Worm (Caenorhabditis elegans) whole organism, L2 larva: ENCODE results near the gene cids-1.

Experiments used
- C34F6.9 ChIP-seq: fragments of 150-350 bp; optimal IDR thresholded peaks from 2 replicates; lab custom pipeline; 2014; ENCODE audit warnings: missing biosample characterization, missing genetic modification characterization
- F13H6.1 ChIP-seq: sonication (generic microtip); optimal IDR thresholded peaks from 2 replicates; lab custom pipeline; 2016; ENCODE audit warnings: missing genetic modification characterization, missing compliant biosample characterization
- R02D3.7 ChIP-seq: fragments of 150-350 bp; optimal IDR thresholded peaks from 2 replicates; lab custom pipeline; 2014; ENCODE audit warnings: missing biosample characterization, missing genetic modification characterization
- Y55F3AM.14 ChIP-seq: fragments of 200-800 bp; sonication (Bioruptor generic); optimal IDR thresholded peaks from 2 replicates; lab custom pipeline; 2018; ENCODE audit warnings: mild to moderate bottlenecking, missing genetic modification characterization, missing compliant biosample characterization
- ZK546.5 ChIP-seq: sonication (generic microtip); optimal IDR thresholded peaks from 2 replicates; lab custom pipeline; 2017; ENCODE audit warnings: missing biosample characterization, missing genetic modification characterization
- alr-1 ChIP-seq: fragments of 150-350 bp; optimal IDR thresholded peaks from 2 replicates; lab custom pipeline; 2014; ENCODE audit warnings: missing biosample characterization, missing genetic modification characterization
- aly-2 ChIP-seq: fragments of 150-350 bp; optimal IDR thresholded peaks from 2 replicates; lab custom pipeline; 2014; ENCODE audit warnings: missing biosample characterization, missing genetic modification characterization
- ama-1 ChIP-seq: fragments of 150-350 bp; optimal IDR thresholded peaks from 2 replicates; lab custom pipeline; 2018; ENCODE audit warnings: inconsistent platforms
- blmp-1 ChIP-seq: sonication (generic microtip); optimal IDR thresholded peaks from 2 replicates; lab custom pipeline; 2017; ENCODE audit warnings: missing genetic modification characterization, mild to moderate bottlenecking, missing compliant biosample characterization, antibody characterized with exemption, moderate library complexity; ENCODE audit not compliant: insufficient read depth
- ceh-16 ChIP-seq: fragments of 150-350 bp; optimal IDR thresholded peaks from 2 replicates; lab custom pipeline; 2014; ENCODE audit warnings: missing biosample characterization, missing genetic modification characterization
- ceh-82 ChIP-seq: fragments of 150-350 bp; optimal IDR thresholded peaks from 2 replicates; lab custom pipeline; 2014; ENCODE audit warnings: missing biosample characterization, missing genetic modification characterization
- crh-2 ChIP-seq: sonication (generic microtip); optimal IDR thresholded peaks from 2 replicates; lab custom pipeline; 2017; ENCODE audit warnings: missing biosample characterization, missing genetic modification characterization
- dmd-4 ChIP-seq: sonication (generic microtip); optimal IDR thresholded peaks from 2 replicates; lab custom pipeline; 2017; ENCODE audit warnings: missing biosample characterization, missing genetic modification characterization
- egl-27 ChIP-seq: sonication (generic microtip); optimal IDR thresholded peaks from 3 replicates; lab custom pipeline; 2017; ENCODE audit warnings: missing biosample characterization, missing genetic modification reagents, missing genetic modification characterization
- elt-1 ChIP-seq: fragments of 150-350 bp; optimal IDR thresholded peaks from 2 replicates; lab custom pipeline; 2014; ENCODE audit warnings: missing biosample characterization, missing genetic modification characterization
- elt-3 ChIP-seq: sonication (generic microtip); optimal IDR thresholded peaks from 2 replicates; lab custom pipeline; 2017; ENCODE audit warnings: missing biosample characterization, missing genetic modification characterization
- fos-1 ChIP-seq: fragments of 150-350 bp; optimal IDR thresholded peaks from 2 replicates; lab custom pipeline; 2014; ENCODE audit warnings: missing biosample characterization, missing genetic modification characterization
- gmeb-1 ChIP-seq: fragments of 150-350 bp; optimal IDR thresholded peaks from 2 replicates; lab custom pipeline; 2014; ENCODE audit warnings: missing biosample characterization, missing genetic modification characterization
- lin-11 ChIP-seq: fragments of 150-350 bp; sonication (generic microtip); optimal IDR thresholded peaks from 2 replicates; lab custom pipeline; 2014; ENCODE audit warnings: missing biosample characterization, missing genetic modification characterization, inconsistent platforms, mixed read lengths
- lin-13 ChIP-seq: fragments of 150-350 bp; optimal IDR thresholded peaks from 2 replicates; lab custom pipeline; 2014; ENCODE audit warnings: missing biosample characterization, missing genetic modification reagents, missing genetic modification characterization
- lin-39 ChIP-seq: fragments of 150-350 bp; optimal IDR thresholded peaks from 2 replicates; lab custom pipeline; 2014; ENCODE audit warnings: missing biosample characterization, missing genetic modification reagents, missing genetic modification characterization
- lsy-2 ChIP-seq, 2 experiments: fragments of 150-350 bp in 1 of 2; sonication (generic microtip) in 1 of 2; optimal IDR thresholded peaks; 2 replicates each; lab custom pipeline; 2014 to 2017; ENCODE audit warnings: missing biosample characterization in 2 of 2, missing genetic modification characterization in 2 of 2
- mab-5 ChIP-seq: fragments of 150-350 bp; optimal IDR thresholded peaks from 2 replicates; lab custom pipeline; 2014; ENCODE audit warnings: missing biosample characterization, missing genetic modification characterization
- mbf-1 ChIP-seq: sonication (generic microtip); optimal IDR thresholded peaks from 2 replicates; lab custom pipeline; 2017; ENCODE audit warnings: missing biosample characterization, missing genetic modification characterization
- mdl-1 ChIP-seq, 2 experiments: fragments of 150-350 bp in 1 of 2; sonication (generic microtip) in 1 of 2; optimal IDR thresholded peaks; 2 replicates each; lab custom pipeline; 2017; ENCODE audit warnings: missing biosample characterization in 2 of 2, missing genetic modification characterization in 2 of 2
- nhr-10 ChIP-seq: sonication (generic microtip); optimal IDR thresholded peaks from 2 replicates; lab custom pipeline; 2017; ENCODE audit warnings: missing biosample characterization, missing genetic modification characterization
- nhr-11 ChIP-seq: fragments of 150-350 bp; optimal IDR thresholded peaks from 2 replicates; lab custom pipeline; 2014; ENCODE audit warnings: missing biosample characterization, missing genetic modification characterization
- nhr-12 ChIP-seq: fragments of 150-350 bp; optimal IDR thresholded peaks from 2 replicates; lab custom pipeline; 2014; ENCODE audit warnings: missing biosample characterization, missing genetic modification characterization
- nhr-129 ChIP-seq: fragments of 150-350 bp; optimal IDR thresholded peaks from 2 replicates; lab custom pipeline; 2014; ENCODE audit warnings: missing biosample characterization, missing genetic modification characterization
- nhr-21 ChIP-seq: fragments of 150-350 bp; optimal IDR thresholded peaks from 2 replicates; lab custom pipeline; 2014; ENCODE audit warnings: missing biosample characterization, missing genetic modification characterization
- nhr-23 ChIP-seq: fragments of 150-350 bp; optimal IDR thresholded peaks from 2 replicates; lab custom pipeline; 2014; ENCODE audit warnings: missing biosample characterization, missing genetic modification reagents, missing genetic modification characterization
- nhr-237 ChIP-seq: fragments of 150-350 bp; optimal IDR thresholded peaks from 2 replicates; lab custom pipeline; 2014; ENCODE audit warnings: missing biosample characterization, missing genetic modification characterization
- nhr-25 ChIP-seq: fragments of 150-350 bp; sonication (generic microtip); optimal IDR thresholded peaks from 3 replicates; lab custom pipeline; 2014; ENCODE audit warnings: missing biosample characterization, missing genetic modification characterization
- nhr-6 ChIP-seq: fragments of 150-350 bp; optimal IDR thresholded peaks from 2 replicates; lab custom pipeline; 2014; ENCODE audit warnings: missing biosample characterization, missing genetic modification characterization
- nhr-77 ChIP-seq: fragments of 150-350 bp; optimal IDR thresholded peaks from 2 replicates; lab custom pipeline; 2014; ENCODE audit warnings: missing biosample characterization, missing genetic modification characterization
- peb-1 ChIP-seq: fragments of 150-350 bp; optimal IDR thresholded peaks from 2 replicates; lab custom pipeline; 2014; ENCODE audit warnings: missing biosample characterization, missing genetic modification characterization
- sem-4 ChIP-seq: fragments of 150-350 bp; optimal IDR thresholded peaks from 2 replicates; lab custom pipeline; 2014; ENCODE audit warnings: missing biosample characterization, missing genetic modification reagents, missing genetic modification characterization
- skn-1 ChIP-seq: sonication (generic microtip); optimal IDR thresholded peaks from 2 replicates; lab custom pipeline; 2017; ENCODE audit warnings: missing biosample characterization, missing genetic modification characterization
- sma-3 ChIP-seq: sonication (generic microtip); optimal IDR thresholded peaks from 2 replicates; lab custom pipeline; 2016; ENCODE audit warnings: missing genetic modification reagents, missing genetic modification characterization, missing compliant biosample characterization
- sma-9 ChIP-seq, 2 experiments: fragments of 150-350 bp in 1 of 2; sonication (generic microtip) in 1 of 2; optimal IDR thresholded peaks; 2 replicates each; lab custom pipeline; 2014 to 2016; ENCODE audit warnings: missing genetic modification characterization in 2 of 2, mild to moderate bottlenecking in 1 of 2, missing biosample characterization in 1 of 2, missing compliant biosample characterization in 1 of 2, missing genetic modification reagents in 1 of 2, moderate library complexity in 1 of 2
- snpc-4 ChIP-seq: fragments of 150-350 bp; optimal IDR thresholded peaks from 2 replicates; lab custom pipeline; 2014; ENCODE audit warnings: missing biosample characterization, missing genetic modification characterization
- unc-39 ChIP-seq: fragments of 150-350 bp; optimal IDR thresholded peaks from 2 replicates; lab custom pipeline; 2014; ENCODE audit warnings: missing biosample characterization, missing genetic modification characterization
- unc-55 ChIP-seq: fragments of 150-350 bp; sonication (generic microtip); optimal IDR thresholded peaks from 3 replicates; lab custom pipeline; 2014; ENCODE audit warnings: missing biosample characterization, missing genetic modification reagents, missing genetic modification characterization
- unc-62 ChIP-seq: fragments of 150-350 bp; optimal IDR thresholded peaks from 2 replicates; lab custom pipeline; 2014; ENCODE audit warnings: missing biosample characterization, missing genetic modification reagents, missing genetic modification characterization
- zag-1 ChIP-seq: fragments of 150-350 bp; optimal IDR thresholded peaks from 2 replicates; lab custom pipeline; 2014; ENCODE audit warnings: missing biosample characterization, missing genetic modification characterization
- ztf-1 ChIP-seq: fragments of 200-800 bp; sonication (Bioruptor generic); conservative IDR thresholded peaks from 2 replicates; pipeline ENCODE4 v1.3.6; 2022; ENCODE audit warnings: missing genetic modification characterization, missing compliant biosample characterization
- ztf-11 ChIP-seq: sonication (generic microtip); optimal IDR thresholded peaks from 2 replicates; lab custom pipeline; 2017; ENCODE audit warnings: missing biosample characterization, missing genetic modification characterization
- ztf-4 ChIP-seq: fragments of 150-350 bp; optimal IDR thresholded peaks from 2 replicates; lab custom pipeline; 2014; ENCODE audit warnings: missing biosample characterization, missing genetic modification characterization

The cids-1 gene

DNA sequence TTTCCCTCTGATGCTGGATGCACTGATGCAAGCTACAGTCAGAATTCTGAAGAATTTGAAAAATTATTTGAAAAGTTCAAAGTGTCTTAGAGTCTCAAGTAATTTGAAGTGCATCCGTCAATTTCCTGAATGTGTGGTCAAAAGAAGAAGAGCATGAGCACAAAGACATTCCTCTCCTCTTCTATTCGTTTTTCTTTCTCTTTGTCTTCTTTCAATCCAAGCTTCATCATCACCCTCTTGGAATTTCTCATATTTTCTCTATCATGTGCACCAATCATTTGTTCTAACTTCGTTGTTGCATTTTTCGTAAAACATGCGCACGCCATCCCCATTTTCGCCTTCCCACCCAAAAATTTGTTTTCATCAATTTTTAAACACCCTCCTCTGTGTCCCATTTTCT, 41.8 kb downstream of the cids-1 start:
- no peak for TF ChIP-seq elt-3 (tag; lab: Kevin White, UChicago)
- TF ChIP-seq unc-55 (GFP tag; lab: Kevin White, UChicago), result peak; percentile 42

DNA sequence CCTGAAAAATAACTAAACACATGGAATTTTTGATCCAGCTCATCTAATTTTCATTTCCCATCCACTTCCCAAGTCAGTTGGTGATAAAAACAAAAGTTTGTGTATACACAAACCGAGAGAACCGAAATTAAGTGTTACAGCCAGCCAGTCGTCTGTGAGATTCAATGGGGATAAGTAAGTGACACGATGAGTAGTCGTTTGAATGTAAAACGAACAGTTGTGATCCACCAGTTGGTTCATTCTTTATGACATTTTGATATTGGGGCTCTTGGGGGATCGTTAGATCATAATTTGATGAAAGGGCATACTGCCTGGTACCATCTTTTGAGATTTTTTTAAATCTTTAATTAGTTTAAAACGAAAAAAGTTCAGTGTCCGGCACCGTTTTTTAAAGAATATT, 42.6 kb downstream of the cids-1 start:
- no peak for TF ChIP-seq ztf-4 (tag; lab: Kevin White, UChicago)

DNA sequence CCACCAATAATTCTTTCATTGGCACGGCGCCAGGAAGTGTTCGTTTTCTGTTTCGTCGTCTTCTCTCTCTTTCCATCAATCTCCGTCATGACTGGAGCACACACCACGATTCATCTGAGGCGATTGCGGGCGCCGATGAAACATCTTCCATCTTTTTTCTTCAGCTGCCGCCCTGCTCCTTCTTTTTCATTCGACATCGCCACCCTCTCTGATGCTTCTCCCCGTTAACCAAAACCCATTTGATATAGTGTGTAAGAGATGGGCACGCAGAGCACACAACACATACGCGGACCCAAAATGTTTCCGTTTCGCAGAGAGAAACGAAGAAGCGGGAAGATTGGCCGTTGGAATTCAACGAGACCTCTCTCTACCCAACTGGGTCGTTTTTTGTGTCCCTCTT, 43.3 kb downstream of the cids-1 start:
- TF ChIP-seq crh-2 (tag; lab: Kevin White, UChicago), result no peak
- TF ChIP-seq blmp-1 (tag; lab: Kevin White, UChicago), result no peak
- TF ChIP-seq snpc-4 (tag; lab: Kevin White, UChicago), result no peak
- no peak for TF ChIP-seq nhr-23
- no peak for TF ChIP-seq alr-1 (tag; lab: Kevin White, UChicago)
- TF ChIP-seq Y55F3AM.14 (GFP tag; lab: Kevin White, UChicago), result peak; percentile 36
- no peak for TF ChIP-seq ztf-11 (tag; lab: Kevin White, UChicago)
- TF ChIP-seq elt-3 (tag; lab: Kevin White, UChicago), result no peak
- no peak for TF ChIP-seq R02D3.7 (tag; lab: Kevin White, UChicago)
- TF ChIP-seq nhr-25 (tag; lab: Kevin White, UChicago), result no peak
- TF ChIP-seq mbf-1 (tag; lab: Kevin White, UChicago), result no peak
- no peak for TF ChIP-seq lin-11
- TF ChIP-seq ceh-82, result no peak
- no peak for TF ChIP-seq nhr-11 (tag; lab: Kevin White, UChicago)
- TF ChIP-seq nhr-237 (tag; lab: Kevin White, UChicago), result no peak
- no peak for TF ChIP-seq unc-39 (tag; lab: Kevin White, UChicago)
- TF ChIP-seq sem-4 (tag; lab: Kevin White, UChicago), result no peak
- no peak for TF ChIP-seq egl-27 (tag; lab: Kevin White, UChicago)
- peak in 1 of 2 experiments; percentile 49 for TF ChIP-seq lsy-2 (tag; optimal IDR thresholded peaks at IDR 0.05; lab: Kevin White, UChicago)
- no peak for TF ChIP-seq unc-55 (GFP tag; lab: Kevin White, UChicago)
- TF ChIP-seq fos-1 (tag; lab: Kevin White, UChicago), result no peak
- no peak for TF ChIP-seq lin-39 (tag; lab: Kevin White, UChicago)
- TF ChIP-seq zag-1 (tag; lab: Kevin White, UChicago), result peak; percentile 41
- peak; percentile 74 for TF ChIP-seq mab-5 (tag; lab: Kevin White, UChicago)
- TF ChIP-seq nhr-6 (tag; lab: Kevin White, UChicago), result no peak
- TF ChIP-seq unc-62 (GFP tag; lab: Kevin White, UChicago), result peak; percentile 11
- TF ChIP-seq gmeb-1 (tag; lab: Kevin White, UChicago), result no peak
- no peak for TF ChIP-seq sma-9 (GFP tag; optimal IDR thresholded peaks at IDR 0.05; lab: Kevin White, UChicago)
- no peak for TF ChIP-seq sma-9 (tag; optimal IDR thresholded peaks at IDR 0.05; lab: Kevin White, UChicago)
- no peak for TF ChIP-seq ceh-16 (tag; lab: Kevin White, UChicago)
- no peak for TF ChIP-seq nhr-10 (tag; lab: Kevin White, UChicago)
- TF ChIP-seq C34F6.9 (tag; lab: Kevin White, UChicago), result peak; percentile 43
- TF ChIP-seq aly-2 (tag; lab: Kevin White, UChicago), result no peak
- no peak for TF ChIP-seq dmd-4 (tag; lab: Kevin White, UChicago)
- TF ChIP-seq F13H6.1 (tag; lab: Kevin White, UChicago), result peak; percentile 61
- no peak for TF ChIP-seq nhr-21 (tag; lab: Kevin White, UChicago)
- no peak for TF ChIP-seq ztf-4 (tag; lab: Kevin White, UChicago)
- TF ChIP-seq ztf-1, result no peak
- TF ChIP-seq nhr-12 (tag; lab: Kevin White, UChicago), result no peak
- TF ChIP-seq peb-1 (tag; lab: Kevin White, UChicago), result no peak
- TF ChIP-seq sma-3 (GFP tag; lab: Kevin White, UChicago), result no peak
- no peak for TF ChIP-seq skn-1 (tag; lab: Kevin White, UChicago)
- no peak for TF ChIP-seq ama-1 (lab: Kevin White, UChicago)
- TF ChIP-seq lin-13 (GFP tag; lab: Kevin White, UChicago), result no peak
- TF ChIP-seq elt-1 (tag; lab: Kevin White, UChicago), result no peak
- TF ChIP-seq nhr-129, result peak; percentile 42
- peak in 1 of 2 experiments; percentile 14 for TF ChIP-seq mdl-1 (tag; optimal IDR thresholded peaks at IDR 0.05; lab: Kevin White, UChicago)
- no peak for TF ChIP-seq nhr-77
- no peak for TF ChIP-seq ZK546.5
